Fruit fly (Drosophila melanogaster): ENCODE results near the gene Marcal1.

The Marcal1 gene

DNA sequence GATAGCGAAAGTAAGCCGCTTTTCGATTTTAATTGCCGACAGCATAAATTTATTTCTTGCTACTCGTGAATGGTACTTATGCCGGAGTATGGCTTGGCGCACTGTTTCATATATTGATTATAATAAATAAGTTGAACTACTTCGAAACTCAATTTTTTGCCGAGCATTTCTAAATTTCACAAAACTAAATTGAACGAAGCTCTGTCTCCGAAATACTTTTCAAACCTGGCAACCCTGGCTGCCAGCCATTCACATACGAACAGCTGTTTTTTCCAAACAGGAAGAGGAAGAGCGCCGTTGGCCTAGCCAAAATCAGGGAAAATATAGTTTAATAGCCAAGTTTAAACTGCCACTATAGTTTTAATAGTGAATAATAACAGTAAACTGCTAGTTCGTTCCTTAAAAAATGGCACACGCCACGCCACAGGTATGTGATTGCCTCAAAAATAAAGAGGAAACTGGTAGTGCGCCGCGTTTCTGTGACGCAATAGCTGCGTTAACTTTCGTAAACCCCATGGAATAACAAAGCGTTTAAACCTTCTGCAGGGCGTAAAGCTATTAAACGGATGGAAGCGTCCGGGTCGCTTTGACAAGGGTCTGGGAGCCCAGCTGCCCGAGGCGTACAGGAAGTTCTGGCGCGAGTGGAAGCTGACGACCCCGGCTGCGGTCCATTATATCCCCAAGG is 18.6 kb downstream of the Marcal1 start, which contains the start of gene mRpL28 (continued):
- TF ChIP-seq Dll (GFP tag; IDR thresholded peaks at IDR 0.05; ENCODE audit: partially characterized antibody) (peak; percentile 46; the same call in 1 of the 4 replicates), CG17186 (GFP tag; optimal IDR thresholded peaks at IDR 0.05) (peak; percentile 10), phol (tag; optimal IDR thresholded peaks at IDR 0.05) (peak; percentile 70), Atf-2 (GFP tag; optimal IDR thresholded peaks at IDR 0.05) (no peak), p53 (GFP tag; optimal IDR thresholded peaks at IDR 0.05) (no peak), row (GFP tag; IDR thresholded peaks at IDR 0.05) (peak; percentile 74), dan (GFP tag; IDR thresholded peaks at IDR 0.05) (no peak), CG7556 (GFP tag; optimal IDR thresholded peaks at IDR 0.05) (no peak), sd (tag; optimal IDR thresholded peaks at IDR 0.05) (no peak), jumu (GFP tag; optimal IDR thresholded peaks at IDR 0.05) (no peak), Dfd (GFP tag; optimal IDR thresholded peaks at IDR 0.05) (no peak), MBD-R2 (GFP tag; IDR thresholded peaks at IDR 0.05) (peak; percentile 92), kah (GFP tag; optimal IDR thresholded peaks at IDR 0.05) (no peak), CG17612 (GFP tag; IDR thresholded peaks at IDR 0.05) (no peak), Fer2 (tag; optimal IDR thresholded peaks at IDR 0.05) (no peak), CG31224 (GFP tag; IDR thresholded peaks at IDR 0.05) (no peak), CG16813 (GFP tag; IDR thresholded peaks at IDR 0.05; ENCODE audit: partially characterized antibody) (peak; percentile 20; the same call in 1 of the 3 replicates), CG2116 (GFP tag; optimal IDR thresholded peaks at IDR 0.05) (no peak), CG18476 (GFP tag; optimal IDR thresholded peaks at IDR 0.05) (no peak), NC2α (GFP tag; optimal IDR thresholded peaks at IDR 0.05) (no peak), Taf1 (GFP tag; IDR thresholded peaks at IDR 0.05) (no peak), CG17385 (GFP tag; optimal IDR thresholded peaks at IDR 0.05) (peak; percentile 98), lmd (GFP tag; IDR thresholded peaks at IDR 0.05) (no peak), BtbVII (GFP tag; optimal IDR thresholded peaks at IDR 0.05) (peak; percentile 14), CG13296 (GFP tag; optimal IDR thresholded peaks at IDR 0.05) (no peak), CG3065 (GFP tag; optimal IDR thresholded peaks at IDR 0.05) (no peak), CG1529 (GFP tag; optimal IDR thresholded peaks at IDR 0.05) (no peak), CG7745 (tag; optimal IDR thresholded peaks at IDR 0.05) (no peak), gt (GFP tag; IDR thresholded peaks at IDR 0.05) (no peak), CG10543 (GFP tag; optimal IDR thresholded peaks at IDR 0.05) (no peak), CG2678 (tag; optimal IDR thresholded peaks at IDR 0.05) (no peak), crc (GFP tag; optimal IDR thresholded peaks at IDR 0.05) (no peak), CG8281 (tag; optimal IDR thresholded peaks at IDR 0.05) (no peak), slp2 (GFP tag; optimal IDR thresholded peaks at IDR 0.05) (no peak), nerfin-2 (GFP tag; IDR thresholded peaks at IDR 0.05; ENCODE audit: partially characterized antibody) (no peak), CG4282 (GFP tag; optimal IDR thresholded peaks at IDR 0.05) (no peak), tio (GFP tag; optimal IDR thresholded peaks at IDR 0.05) (no peak), lov (optimal IDR thresholded peaks at IDR 0.05) (no peak), lov (GFP tag; IDR thresholded peaks at IDR 0.05) (no peak), Bdp1 (GFP tag; optimal IDR thresholded peaks at IDR 0.05) (no peak), dati (GFP tag; IDR thresholded peaks at IDR 0.05) (no peak), Dp (GFP tag; optimal IDR thresholded peaks at IDR 0.05) (peak; percentile 11), bigmax (GFP tag; optimal IDR thresholded peaks at IDR 0.05) (no peak), Dek (tag; optimal IDR thresholded peaks at IDR 0.05) (no peak), stc (GFP tag; IDR thresholded peaks at IDR 0.05) (no peak), Rx (GFP tag; IDR thresholded peaks at IDR 0.05) (no peak), CG9817 (tag; optimal IDR thresholded peaks at IDR 0.05) (no peak), prd (optimal IDR thresholded peaks at IDR 0.05) (no peak), prd (GFP tag; IDR thresholded peaks at IDR 0.05) (0 out of 3 replicates have a peak, but pooled peaks have one; percentile 26), CG2202 (tag; optimal IDR thresholded peaks at IDR 0.05) (no peak), wdn (GFP tag; IDR thresholded peaks at IDR 0.05) (no peak)

Data from whole organism, embryonic.